Worm (Caenorhabditis elegans) whole organism, L4 larva: ENCODE data around the gene B0365.9.
A peak's percentile ranks its signal among the peaks of the same experiment; 100 is the strongest.

Experiments used
- F49E8.2 ChIP-seq: sonication (generic microtip); optimal IDR thresholded peaks from 2 replicates; lab custom pipeline; 2016; ENCODE audit warnings: missing compliant biosample characterization, mild to moderate bottlenecking, missing genetic modification characterization, borderline replicate concordance
- aha-1 ChIP-seq: fragments of 150-350 bp; peaks from one replicate; lab custom pipeline; 2014; ENCODE audit warnings: missing biosample characterization, missing genetic modification characterization
- ceh-82 ChIP-seq: sonication (generic microtip); optimal IDR thresholded peaks from 2 replicates; lab custom pipeline; 2017; ENCODE audit warnings: missing biosample characterization, missing genetic modification characterization
- dpl-1 ChIP-seq: fragments of 150-350 bp; optimal IDR thresholded peaks from 2 replicates; lab custom pipeline; 2014; ENCODE audit warnings: missing biosample characterization, missing genetic modification reagents, missing genetic modification characterization
- egl-27 ChIP-seq: sonication (generic microtip); optimal IDR thresholded peaks from 3 replicates; lab custom pipeline; 2017; ENCODE audit warnings: missing biosample characterization, missing genetic modification reagents, missing genetic modification characterization
- fkh-10 ChIP-seq: fragments of 150-350 bp; optimal IDR thresholded peaks from 2 replicates; lab custom pipeline; 2014; ENCODE audit warnings: missing biosample characterization, missing genetic modification reagents, missing genetic modification characterization
- jun-1 ChIP-seq: fragments of 150-350 bp; optimal IDR thresholded peaks from 2 replicates; lab custom pipeline; 2014; ENCODE audit warnings: missing biosample characterization, missing genetic modification reagents, missing genetic modification characterization
- lin-39 ChIP-seq: fragments of 150-350 bp; optimal IDR thresholded peaks from 2 replicates; lab custom pipeline; 2014; ENCODE audit warnings: missing biosample characterization, missing genetic modification reagents, missing genetic modification characterization
- mdl-1 ChIP-seq, 2 experiments: fragments of 150-350 bp in 1 of 2; sonication (generic microtip) in 1 of 2; optimal IDR thresholded peaks; 2 replicates each; lab custom pipeline; 2014 to 2017; ENCODE audit warnings: missing biosample characterization in 2 of 2, missing genetic modification characterization in 2 of 2
- mes-2 ChIP-seq: sonication (generic microtip); optimal IDR thresholded peaks from 2 replicates; lab custom pipeline; 2016; ENCODE audit warnings: missing genotype, mild to moderate bottlenecking, missing genetic modification characterization, missing compliant biosample characterization; ENCODE audit not compliant: poor library complexity, severe bottlenecking
- nhr-11 ChIP-seq: fragments of 150-350 bp; optimal IDR thresholded peaks from 2 replicates; lab custom pipeline; 2014; ENCODE audit warnings: missing biosample characterization, missing genetic modification characterization
- nhr-28 ChIP-seq: fragments of 150-350 bp; optimal IDR thresholded peaks from 2 replicates; lab custom pipeline; 2014; ENCODE audit warnings: missing biosample characterization, missing genetic modification characterization
- snpc-4 ChIP-seq: fragments of 150-350 bp; optimal IDR thresholded peaks from 2 replicates; lab custom pipeline; 2014; ENCODE audit warnings: missing biosample characterization, missing genetic modification characterization

ce11 chrV:13165244-13165643 lies 31.9 kb upstream of the B0365.9 start:
- TF ChIP-seq nhr-28 (tag; lab: Kevin White, UChicago) (no peak), mes-2 (no peak), aha-1 (tag; lab: Kevin White, UChicago) (no peak), egl-27 (no peak), snpc-4 (tag; lab: Kevin White, UChicago) (no peak), nhr-11 (no peak), mdl-1 (tag; optimal IDR thresholded peaks at IDR 0.05; lab: Kevin White, UChicago) (no peak), dpl-1 (GFP tag; lab: Kevin White, UChicago) (no peak), lin-39 (no peak), F49E8.2 (tag; lab: Kevin White, UChicago) (no peak), fkh-10 (GFP tag; lab: Kevin White, UChicago) (peak; percentile 38), jun-1 (tag; lab: Kevin White, UChicago) (no peak), ceh-82 (tag; lab: Kevin White, UChicago) (no peak)
